Worm (Caenorhabditis elegans): ENCODE measurements around the gene T20F7.1.

The T20F7.1 gene

ce11 chrX:16872446-16872962 lies at the start of gene T20F7.1:
T20F7.1 (plus strand) TSS chrX:16872912.
- TF ChIP-seq ceh-40 (GFP tag; IDR thresholded peaks at IDR 0.05): no peak
- TF ChIP-seq ztf-28 (GFP tag; IDR thresholded peaks at IDR 0.05): no peak
- peak; percentile 74 for TF ChIP-seq ceh-27 (GFP tag; optimal IDR thresholded peaks at IDR 0.05)
- no peak for TF ChIP-seq unc-130 (GFP tag; optimal IDR thresholded peaks at IDR 0.05)
- peak; percentile 11 for TF ChIP-seq atf-7 (tag; optimal IDR thresholded peaks at IDR 0.05)
- TF ChIP-seq snpc-3.4 (tag; optimal IDR thresholded peaks at IDR 0.05): no peak
- peak; percentile 59 for TF ChIP-seq dox-1 (GFP tag; IDR thresholded peaks at IDR 0.05)
- peak; percentile 75 for TF ChIP-seq nhr-80 (tag; optimal IDR thresholded peaks at IDR 0.05)
- no peak for TF ChIP-seq F10E7.11 (tag; optimal IDR thresholded peaks at IDR 0.05)
- TF ChIP-seq ceh-79 (tag; optimal IDR thresholded peaks at IDR 0.05): no peak
- TF ChIP-seq unc-62 (GFP tag; optimal IDR thresholded peaks at IDR 0.05): peak; percentile 35
- TF ChIP-seq K12H6.12 (tag; optimal IDR thresholded peaks at IDR 0.05): peak; percentile 66
- TF ChIP-seq D2030.7 (GFP tag; IDR thresholded peaks at IDR 0.05): no peak
- TF ChIP-seq hrde-1 (tag; optimal IDR thresholded peaks at IDR 0.05; ENCODE audit: borderline replicate concordance): no peak
- TF ChIP-seq nhr-90 (tag; optimal IDR thresholded peaks at IDR 0.05): no peak
- TF ChIP-seq ZK185.1 (tag; optimal IDR thresholded peaks at IDR 0.05; ENCODE audit: poor library complexity, severe bottlenecking): peak; percentile 31
- no peak for TF ChIP-seq repo-1 (tag; optimal IDR thresholded peaks at IDR 0.05)
- TF ChIP-seq zfh-2 (GFP tag; conservative IDR thresholded peaks at IDR 0.05): peak; percentile 58; the same call in 1 of the 2 replicates
- TF ChIP-seq attf-5 (GFP tag; optimal IDR thresholded peaks at IDR 0.05): peak; percentile 51
- TF ChIP-seq lin-40 (tag; optimal IDR thresholded peaks at IDR 0.05): no peak
- peak; percentile 87 for TF ChIP-seq hmg-1.2 (GFP tag; IDR thresholded peaks at IDR 0.05)
- no peak for TF ChIP-seq madf-10 (tag; optimal IDR thresholded peaks at IDR 0.05)
- peak; percentile 31 for TF ChIP-seq F23B12.7 (tag; optimal IDR thresholded peaks at IDR 0.05; ENCODE audit: insufficient read depth)
- TF ChIP-seq lin-26 (GFP tag; IDR thresholded peaks at IDR 0.05): peak; percentile 65; the same call in 1 of the 2 replicates
- TF ChIP-seq snpc-4 (GFP tag; optimal IDR thresholded peaks at IDR 0.05): no peak
- peak in 3 of 4 experiments; percentile 1 to 52 (median 13) for TF ChIP-seq snpc-4 (tag; optimal IDR thresholded peaks at IDR 0.05)
- no peak for TF ChIP-seq nhr-120 (GFP tag; IDR thresholded peaks at IDR 0.05)
- TF ChIP-seq attf-3 (GFP tag; conservative IDR thresholded peaks at IDR 0.05): peak; percentile 95
- TF ChIP-seq Y79H2A.3 (GFP tag; conservative IDR thresholded peaks at IDR 0.05): no peak
- TF ChIP-seq hsf-1 (GFP tag; IDR thresholded peaks at IDR 0.05): no peak
- peak; percentile 18; the same call in 1 of the 2 replicates for TF ChIP-seq rcor-1 (GFP tag; IDR thresholded peaks at IDR 0.05)
- no peak for TF ChIP-seq aptf-3 (GFP tag; IDR thresholded peaks at IDR 0.05)
- no peak for TF ChIP-seq rec-8 (tag; optimal IDR thresholded peaks at IDR 0.05)
- TF ChIP-seq Y56A3A.18 (GFP tag; IDR thresholded peaks at IDR 0.05): no peak
- peak; percentile 17 for TF ChIP-seq ztf-26 (tag; optimal IDR thresholded peaks at IDR 0.05)

- no peak for TF ChIP-seq B0019.2 (GFP tag; conservative IDR thresholded peaks at IDR 0.05)
- no peak for TF ChIP-seq ztf-3 (GFP tag; optimal IDR thresholded peaks at IDR 0.05)
- no peak for TF ChIP-seq nhr-120 (GFP tag; IDR thresholded peaks at IDR 0.05)
- TF ChIP-seq dpff-1 (tag; optimal IDR thresholded peaks at IDR 0.05): no peak
- no peak for TF ChIP-seq F57A8.1 (GFP tag; optimal IDR thresholded peaks at IDR 0.05)
- TF ChIP-seq him-1 (tag; optimal IDR thresholded peaks at IDR 0.05): no peak
- no peak for TF ChIP-seq atf-7 (tag; optimal IDR thresholded peaks at IDR 0.05)
- TF ChIP-seq chd-7 (tag; optimal IDR thresholded peaks at IDR 0.05): no peak
- no peak for TF ChIP-seq tbx-9 (tag; optimal IDR thresholded peaks at IDR 0.05; ENCODE audit: borderline replicate concordance)
- TF ChIP-seq zim-3 (tag; optimal IDR thresholded peaks at IDR 0.05): no peak
- TF ChIP-seq Y53F4B.3 (GFP tag; IDR thresholded peaks at IDR 0.05): no peak
- no peak for TF ChIP-seq ccch-3 (GFP tag; optimal IDR thresholded peaks at IDR 0.05)
- no peak for TF ChIP-seq rpc-1 (optimal IDR thresholded peaks at IDR 0.05)
- TF ChIP-seq rpc-1 (tag; optimal IDR thresholded peaks at IDR 0.05): no peak
- no peak for TF ChIP-seq F52B5.7 (tag; optimal IDR thresholded peaks at IDR 0.05)
- no peak for TF ChIP-seq xnd-1 (tag; optimal IDR thresholded peaks at IDR 0.05)
These were observed 47.4 kb upstream of the T20F7.1 start, which contains the start of gene sto-5 for ce11 chrX:16825358-16825757. sto-5 (minus strand) TSS chrX:16825458.
